Fruit fly (Drosophila melanogaster) whole organism, adult: ENCODE measurements around the gene Oseg4.

Source experiments
- CG11617 ChIP-seq: fragments of 200-800 bp; sonication (Bioruptor generic); optimal IDR thresholded peaks from 2 replicates; lab custom pipeline; 2017; ENCODE audit warnings: mild to moderate bottlenecking, missing biosample characterization, missing genetic modification reagents, missing genetic modification characterization
- CG12768 ChIP-seq: fragments of 200-800 bp; sonication (Bioruptor generic); optimal IDR thresholded peaks from 2 replicates; lab custom pipeline; 2017; ENCODE audit warnings: missing biosample characterization, missing genetic modification characterization, mild to moderate bottlenecking, moderate library complexity, missing genetic modification reagents
- CG14711 ChIP-seq: fragments of 200-800 bp; sonication (Bioruptor generic); optimal IDR thresholded peaks from 2 replicates; lab custom pipeline; 2018; ENCODE audit warnings: missing biosample characterization, mild to moderate bottlenecking, missing genetic modification characterization, moderate library complexity
- CG1620 ChIP-seq: fragments of 200-800 bp; sonication (Bioruptor generic); optimal IDR thresholded peaks from 2 replicates; lab custom pipeline; 2016; ENCODE audit warnings: missing biosample characterization, missing genetic modification characterization
- CG5204 ChIP-seq: fragments of 200-800 bp; sonication (Bioruptor generic); optimal IDR thresholded peaks from 2 replicates; lab custom pipeline; 2016; ENCODE audit warnings: missing biosample characterization, missing genetic modification characterization
- CG7045 ChIP-seq: fragments of 200-800 bp; sonication (Bioruptor generic); optimal IDR thresholded peaks from 2 replicates; lab custom pipeline; 2017; ENCODE audit warnings: missing biosample characterization, mild to moderate bottlenecking, missing genetic modification characterization
- CG7101 ChIP-seq: fragments of 200-800 bp; sonication (Bioruptor generic); optimal IDR thresholded peaks from 2 replicates; lab custom pipeline; 2018; ENCODE audit warnings: missing biosample characterization, mild to moderate bottlenecking, missing genetic modification characterization, moderate library complexity
- Clk ChIP-seq: fragments of 200-800 bp; sonication (Bioruptor generic); optimal IDR thresholded peaks from 2 replicates; lab custom pipeline; 2017; ENCODE audit warnings: missing biosample characterization, missing genetic modification characterization
- Crg-1 ChIP-seq: fragments of 200-800 bp; sonication (Bioruptor generic); optimal IDR thresholded peaks from 2 replicates; lab custom pipeline; 2016; ENCODE audit warnings: missing biosample characterization, missing genetic modification characterization
- Hr96 ChIP-seq: fragments of 200-800 bp; sonication (Bioruptor generic); optimal IDR thresholded peaks from 2 replicates; lab custom pipeline; 2016; ENCODE audit warnings: missing biosample characterization, missing genetic modification characterization
- Mnt ChIP-seq: fragments of 200-800 bp; sonication (Bioruptor generic); optimal IDR thresholded peaks from 2 replicates; lab custom pipeline; 2016; ENCODE audit warnings: missing biosample characterization, mild to moderate bottlenecking, missing genetic modification characterization
- bab1 ChIP-seq: fragments of 200-800 bp; sonication (Bioruptor generic); optimal IDR thresholded peaks from 3 replicates; lab custom pipeline; 2019; ENCODE audit warnings: missing biosample characterization, mild to moderate bottlenecking, missing genetic modification characterization, moderate library complexity
- cic ChIP-seq: fragments of 200-800 bp; sonication (Bioruptor generic); optimal IDR thresholded peaks from 2 replicates; lab custom pipeline; 2017; ENCODE audit warnings: missing biosample characterization, mild to moderate bottlenecking, missing genetic modification characterization, moderate library complexity
- cnc ChIP-seq, 2 experiments: fragments of >200 bp; optimal IDR thresholded peaks; 2 replicates each; lab custom pipeline; 2017
- kay ChIP-seq: fragments of 200-800 bp; sonication (Bioruptor generic); peaks from one replicate; lab custom pipeline; 2016; ENCODE audit warnings: missing biosample characterization, missing genetic modification characterization, borderline replicate concordance
- ovo ChIP-seq: fragments of 200-800 bp; sonication (Bioruptor generic); optimal IDR thresholded peaks from 2 replicates; lab custom pipeline; 2016; ENCODE audit warnings: missing biosample characterization, missing genetic modification characterization
- pad ChIP-seq: fragments of 200-800 bp; sonication (Bioruptor generic); optimal IDR thresholded peaks from 3 replicates; lab custom pipeline; 2017; ENCODE audit warnings: missing biosample characterization, missing genetic modification characterization, mild to moderate bottlenecking, moderate library complexity, missing genetic modification reagents
- tj ChIP-seq: fragments of 200-800 bp; sonication (Bioruptor generic); optimal IDR thresholded peaks from 3 replicates; lab custom pipeline; 2017; ENCODE audit warnings: missing biosample characterization, mild to moderate bottlenecking, missing genetic modification characterization, moderate library complexity
- toe ChIP-seq: fragments of 200-800 bp; sonication (Bioruptor generic); optimal IDR thresholded peaks from 2 replicates; lab custom pipeline; 2016; ENCODE audit warnings: missing biosample characterization, missing genetic modification characterization

Gene Oseg4

dm6 chr3L:1738375-1739328, 3.1 kb upstream of the Oseg4 start, which contains the start of gene Gk2:
Gene Gk2, plus strand, starts transcription at chr3L:1738407.
- TF ChIP-seq CG7045 (GFP tag; lab: Kevin White, UChicago) (no peak), toe (GFP tag; lab: Kevin White, UChicago) (no peak), Mnt (GFP tag; lab: Kevin White, UChicago) (peak; percentile 27), cic (peak; percentile 10), tj (no peak), Hr96 (no peak), CG12768 (peak; percentile 13), pad (GFP tag; lab: Kevin White, UChicago) (no peak)

dm6 chr3L:1737898-1738322, 2.3 kb upstream of the Oseg4 start, which contains the start of gene PIG-Wb:
Gene PIG-Wb, minus strand, starts transcription at chr3L:1738106.
- no peak for TF ChIP-seq CG14711 (tag; lab: Kevin White, UChicago)
- TF ChIP-seq kay (GFP tag; lab: Kevin White, UChicago): no peak
- no peak for TF ChIP-seq Clk (GFP tag; lab: Kevin White, UChicago)
- TF ChIP-seq CG12768: peak; percentile 25
- peak; percentile 41 for TF ChIP-seq cic
- TF ChIP-seq CG1620 (GFP tag; lab: Kevin White, UChicago): no peak

- TF ChIP-seq CG5204 (GFP tag; lab: Kevin White, UChicago): no peak
- peak; percentile 37 for TF ChIP-seq cic
- no peak for TF ChIP-seq CG7045 (GFP tag; lab: Kevin White, UChicago)
- no peak for TF ChIP-seq cnc (optimal IDR thresholded peaks at IDR 0.05; lab: Kevin White, UChicago)
- TF ChIP-seq Mnt (GFP tag; lab: Kevin White, UChicago): peak; percentile 22
- TF ChIP-seq CG11617 (GFP tag; lab: Kevin White, UChicago): peak; percentile 21
- peak; percentile 18 for TF ChIP-seq CG14711 (tag; lab: Kevin White, UChicago)
- TF ChIP-seq tj: peak; percentile 69
- peak; percentile 31 for TF ChIP-seq toe (GFP tag; lab: Kevin White, UChicago)
- peak; percentile 31 for TF ChIP-seq CG1620 (GFP tag; lab: Kevin White, UChicago)
- peak; percentile 44 for TF ChIP-seq CG7101 (tag; lab: Kevin White, UChicago)
- no peak for TF ChIP-seq pad (GFP tag; lab: Kevin White, UChicago)
- no peak for TF ChIP-seq ovo (GFP tag; lab: Kevin White, UChicago)
- TF ChIP-seq Crg-1 (GFP tag; lab: Kevin White, UChicago): peak; percentile 36
- TF ChIP-seq CG12768: peak; percentile 23
- peak; percentile 45 for TF ChIP-seq bab1 (GFP tag; lab: Kevin White, UChicago)
These were observed 4.7 kb downstream of the Oseg4 start, which contains the start of gene drpr for dm6 chr3L:1730873-1731272. Gene drpr, minus strand, starts transcription at chr3L:1731107.

dm6 chr3L:1730160-1730595, 5.4 kb downstream of the Oseg4 start:
- TF ChIP-seq ovo (GFP tag; lab: Kevin White, UChicago) (peak; percentile 39), CG12768 (peak; percentile 15), Clk (GFP tag; lab: Kevin White, UChicago) (no peak)

- TF ChIP-seq CG7101 (tag; lab: Kevin White, UChicago) (no peak), ovo (GFP tag; lab: Kevin White, UChicago) (no peak), CG12768 (no peak), tj (peak; percentile 93), bab1 (GFP tag; lab: Kevin White, UChicago) (peak; percentile 19), kay (GFP tag; lab: Kevin White, UChicago) (peak; percentile 85)
These were observed 6.0 kb downstream of the Oseg4 start for dm6 chr3L:1729380-1730159.

dm6 chr3L:1727431-1727830, 8.1 kb downstream of the Oseg4 start:
- TF ChIP-seq kay (GFP tag; lab: Kevin White, UChicago) (peak; percentile 86), Mnt (GFP tag; lab: Kevin White, UChicago) (no peak), CG7045 (GFP tag; lab: Kevin White, UChicago) (no peak), CG1620 (GFP tag; lab: Kevin White, UChicago) (no peak), Hr96 (no peak), toe (GFP tag; lab: Kevin White, UChicago) (no peak), CG11617 (GFP tag; lab: Kevin White, UChicago) (no peak)

dm6 chr3L:1726747-1727146, 8.8 kb downstream of the Oseg4 start:
- TF ChIP-seq kay (GFP tag; lab: Kevin White, UChicago) (peak; percentile 0), toe (GFP tag; lab: Kevin White, UChicago) (no peak), cic (peak; percentile 48), CG7045 (GFP tag; lab: Kevin White, UChicago) (no peak), Mnt (GFP tag; lab: Kevin White, UChicago) (peak; percentile 8)
